Worm (Caenorhabditis elegans): ENCODE data around the gene acp-4.

acp-4 gene

DNA sequence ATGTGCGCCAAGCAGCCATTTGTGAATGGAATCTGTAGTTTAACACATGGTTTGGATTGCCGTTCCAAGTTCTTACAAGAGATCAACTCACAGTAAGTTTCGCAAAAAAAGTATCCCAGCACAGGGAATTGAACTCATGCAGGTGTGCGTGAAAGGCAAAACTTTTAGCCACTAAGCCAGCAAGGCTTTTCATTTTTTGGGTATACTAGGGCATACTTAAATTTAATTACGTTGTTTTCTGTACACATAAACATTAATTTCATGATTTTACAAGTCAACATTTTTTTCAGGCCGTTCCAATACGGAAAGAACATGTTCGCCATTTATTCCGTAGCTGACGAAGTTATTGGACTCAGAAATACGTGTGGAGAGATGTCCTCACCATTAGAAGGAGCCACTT lies 6.6 kb upstream of the acp-4 start (continued):
- TF ChIP-seq mxl-2 (GFP tag; conservative IDR thresholded peaks at IDR 0.05) (0 out of 2 replicates have a peak, but pooled peaks have one; percentile 54), F44E2.7 (GFP tag; IDR thresholded peaks at IDR 0.05) (peak; percentile 99), ceh-28 (tag; optimal IDR thresholded peaks at IDR 0.05) (no peak), spr-3 (GFP tag; optimal IDR thresholded peaks at IDR 0.05) (peak; percentile 82), nhr-25 (tag; optimal IDR thresholded peaks at IDR 0.05; ENCODE audit: borderline replicate concordance, insufficient read depth) (peak; percentile 9), F37D6.2 (tag; optimal IDR thresholded peaks at IDR 0.05) (no peak), sdz-12 (GFP tag; optimal IDR thresholded peaks at IDR 0.05) (no peak), egl-43 (GFP tag; IDR thresholded peaks at IDR 0.05) (peak; percentile 93), aly-2 (tag; optimal IDR thresholded peaks at IDR 0.05) (no peak), unc-39 (tag; optimal IDR thresholded peaks at IDR 0.05) (no peak), F10B5.3 (tag; optimal IDR thresholded peaks at IDR 0.05) (peak; percentile 79), lim-7 (GFP tag; IDR thresholded peaks at IDR 0.05) (peak; percentile 96), ceh-20 (GFP tag; IDR thresholded peaks at IDR 0.05) (peak; percentile 71; the same call in 1 of the 2 replicates), F26F4.8 (GFP tag; conservative IDR thresholded peaks at IDR 0.05) (peak; percentile 99), hlh-11 (tag; optimal IDR thresholded peaks at IDR 0.05) (peak; percentile 4), nhr-48 (tag; optimal IDR thresholded peaks at IDR 0.05) (peak; percentile 46), madf-9 (GFP tag; conservative IDR thresholded peaks at IDR 0.05) (no peak), T20F7.1 (GFP tag; optimal IDR thresholded peaks at IDR 0.05) (peak; percentile 29), lin-38 (GFP tag; IDR thresholded peaks at IDR 0.05) (peak; percentile 85), hif-1 (tag; optimal IDR thresholded peaks at IDR 0.05) (peak in 1 of 2 experiments; percentile 35), ctbp-1 (GFP tag; IDR thresholded peaks at IDR 0.05) (peak; percentile 80), nhr-41 (GFP tag; IDR thresholded peaks at IDR 0.05) (0 out of 2 replicates have a peak, but pooled peaks have one; percentile 66), Y75B8A.6 (GFP tag; IDR thresholded peaks at IDR 0.05) (peak; percentile 82; the same call in 1 of the 2 replicates), mes-2 (tag; optimal IDR thresholded peaks at IDR 0.05; ENCODE audit: poor library complexity, severe bottlenecking) (peak; percentile 79), daf-12 (tag; optimal IDR thresholded peaks at IDR 0.05) (no peak), pha-4 (GFP tag; IDR thresholded peaks at IDR 0.05) (peak; percentile 92), pha-4 (tag; optimal IDR thresholded peaks at IDR 0.05) (no peak), lin-29 (GFP tag; IDR thresholded peaks at IDR 0.05) (peak; percentile 7; the same call in 1 of the 2 replicates), spr-1 (tag; optimal IDR thresholded peaks at IDR 0.05) (peak; percentile 84), nhr-11 (tag; optimal IDR thresholded peaks at IDR 0.05) (no peak), unc-130 (GFP tag; optimal IDR thresholded peaks at IDR 0.05) (peak; percentile 38), hmg-1.1 (GFP tag; IDR thresholded peaks at IDR 0.05) (peak; percentile 50), pqm-1 (tag; optimal IDR thresholded peaks at IDR 0.05) (no peak), duxl-1 (tag; optimal IDR thresholded peaks at IDR 0.05; ENCODE audit: poor library complexity) (peak; percentile 80), dmd-6 (GFP tag; IDR thresholded peaks at IDR 0.05) (peak; percentile 20; the same call in 1 of the 2 replicates), D1046.2 (GFP tag; IDR thresholded peaks at IDR 0.05) (peak; percentile 88), vab-7 (GFP tag; IDR thresholded peaks at IDR 0.05) (peak; percentile 73; the same call in 1 of the 2 replicates), nhr-6 (tag; optimal IDR thresholded peaks at IDR 0.05) (no peak), T26A8.4 (GFP tag; IDR thresholded peaks at IDR 0.05) (peak; percentile 81), F49E8.2 (tag; optimal IDR thresholded peaks at IDR 0.05; ENCODE audit: borderline replicate concordance) (peak; percentile 59), ZK546.5 (tag; optimal IDR thresholded peaks at IDR 0.05) (no peak), Y48G9A.11 (GFP tag; IDR thresholded peaks at IDR 0.05) (peak; percentile 84), daf-16 (GFP tag; optimal IDR thresholded peaks at IDR 0.05) (peak; percentile 37 to 88), daf-16 (tag; optimal IDR thresholded peaks at IDR 0.05) (no peak), mdt-29 (GFP tag; IDR thresholded peaks at IDR 0.05) (peak; percentile 69; the same call in 1 of the 2 replicates)
